Fruit fly (Drosophila melanogaster): Measurements from ENCODE around the gene CG1494.

dm6 chrX:21319202-21319772 lies 34.2 kb downstream of the CG1494 start, which contains the start of the genes SLIRP1 and anox:
- no peak for TF ChIP-seq Hr96 (GFP tag; optimal IDR thresholded peaks at IDR 0.05)
- TF ChIP-seq tj (GFP tag; optimal IDR thresholded peaks at IDR 0.05) = peak; percentile 85
- peak; percentile 81 for TF ChIP-seq bab1 (GFP tag; optimal IDR thresholded peaks at IDR 0.05)
- peak; percentile 55 for TF ChIP-seq ovo (GFP tag; optimal IDR thresholded peaks at IDR 0.05)
- TF ChIP-seq kay (GFP tag; ENCODE audit: borderline replicate concordance) = no peak
- TF ChIP-seq CG33017 (tag; optimal IDR thresholded peaks at IDR 0.05) = peak; percentile 67
